Worm (Caenorhabditis elegans): ENCODE measurements around the gene F10D7.4.

F10D7.4 gene

ce11 chrX:17378996-17379395 is 2.9 kb downstream of the F10D7.4 start:
- TF ChIP-seq elt-3 (tag; optimal IDR thresholded peaks at IDR 0.05) (no peak), hlh-1 (tag; optimal IDR thresholded peaks at IDR 0.05) (no peak), lsy-2 (tag; optimal IDR thresholded peaks at IDR 0.05) (no peak), blmp-1 (tag; optimal IDR thresholded peaks at IDR 0.05) (no peak), ham-2 (GFP tag; optimal IDR thresholded peaks at IDR 0.05) (no peak), nhr-237 (tag; optimal IDR thresholded peaks at IDR 0.05) (no peak), flh-1 (GFP tag; optimal IDR thresholded peaks at IDR 0.05) (no peak), ceh-83 (GFP tag; optimal IDR thresholded peaks at IDR 0.05) (no peak), lin-13 (tag; optimal IDR thresholded peaks at IDR 0.05) (no peak), ztf-11 (tag; optimal IDR thresholded peaks at IDR 0.05) (no peak), nhr-76 (tag; optimal IDR thresholded peaks at IDR 0.05) (no peak), mep-1 (tag; optimal IDR thresholded peaks at IDR 0.05) (no peak), nhr-12 (tag; optimal IDR thresholded peaks at IDR 0.05) (no peak), sptf-1 (tag; optimal IDR thresholded peaks at IDR 0.05) (no peak), elt-1 (tag; optimal IDR thresholded peaks at IDR 0.05; ENCODE audit: borderline replicate concordance, insufficient read depth) (no peak), mab-5 (tag; optimal IDR thresholded peaks at IDR 0.05) (no peak), nhr-28 (tag; optimal IDR thresholded peaks at IDR 0.05) (no peak), cnd-1 (tag; optimal IDR thresholded peaks at IDR 0.05) (no peak)

ce11 chrX:17375877-17376276 is 6.0 kb downstream of the F10D7.4 start:
- TF ChIP-seq zip-8 (tag; optimal IDR thresholded peaks at IDR 0.05) (no peak), mep-1 (tag; optimal IDR thresholded peaks at IDR 0.05) (no peak), sptf-1 (tag; optimal IDR thresholded peaks at IDR 0.05) (no peak), lsy-2 (tag; optimal IDR thresholded peaks at IDR 0.05) (no peak), lin-32 (GFP tag; optimal IDR thresholded peaks at IDR 0.05) (no peak), lin-13 (tag; optimal IDR thresholded peaks at IDR 0.05) (no peak), nhr-76 (tag; optimal IDR thresholded peaks at IDR 0.05) (no peak), nhr-2 (tag; optimal IDR thresholded peaks at IDR 0.05) (no peak), ces-1 (GFP tag; optimal IDR thresholded peaks at IDR 0.05) (no peak), nhr-28 (tag; optimal IDR thresholded peaks at IDR 0.05) (no peak), drap-1 (GFP tag; optimal IDR thresholded peaks at IDR 0.05) (no peak), unc-120 (tag; optimal IDR thresholded peaks at IDR 0.05; ENCODE audit: poor library complexity, severe bottlenecking) (no peak), ceh-43 (GFP tag; optimal IDR thresholded peaks at IDR 0.05) (no peak)

- TF ChIP-seq nhr-76 (tag; optimal IDR thresholded peaks at IDR 0.05) (no peak), nhr-2 (tag; optimal IDR thresholded peaks at IDR 0.05) (no peak), unc-120 (tag; optimal IDR thresholded peaks at IDR 0.05; ENCODE audit: poor library complexity, severe bottlenecking) (no peak), unc-39 (tag; optimal IDR thresholded peaks at IDR 0.05) (no peak), elt-1 (tag; optimal IDR thresholded peaks at IDR 0.05; ENCODE audit: borderline replicate concordance, insufficient read depth) (no peak), pha-4 (tag; optimal IDR thresholded peaks at IDR 0.05) (no peak)
Observed at ce11 chrX:17374534-17374933, 7.3 kb downstream of the F10D7.4 start, which contains the start of gene F10D7.3. TSS of gene F10D7.3 (minus strand) at chrX:17374634.

- TF ChIP-seq unc-62 (GFP tag; optimal IDR thresholded peaks at IDR 0.05): peak; percentile 64
- TF ChIP-seq lin-13 (tag; optimal IDR thresholded peaks at IDR 0.05): no peak
- no peak for TF ChIP-seq hlh-1 (tag; optimal IDR thresholded peaks at IDR 0.05)
Observed at ce11 chrX:17373955-17374354, 7.9 kb downstream of the F10D7.4 start.

- TF ChIP-seq lin-32 (GFP tag; optimal IDR thresholded peaks at IDR 0.05) (no peak), ham-2 (GFP tag; optimal IDR thresholded peaks at IDR 0.05) (peak; percentile 45)
Observed at ce11 chrX:17369514-17369913, 12.4 kb downstream of the F10D7.4 start.

- TF ChIP-seq ztf-11 (tag; optimal IDR thresholded peaks at IDR 0.05) (no peak), nhr-2 (tag; optimal IDR thresholded peaks at IDR 0.05) (no peak), bed-3 (GFP tag; optimal IDR thresholded peaks at IDR 0.05) (no peak), zip-8 (tag; optimal IDR thresholded peaks at IDR 0.05) (no peak), sptf-1 (tag; optimal IDR thresholded peaks at IDR 0.05) (no peak), nhr-237 (tag; optimal IDR thresholded peaks at IDR 0.05) (no peak)
Observed at ce11 chrX:17368542-17368941, 13.3 kb downstream of the F10D7.4 start, which contains the start of gene mfsd-10. TSS of gene mfsd-10 (minus strand) at chrX:17368642.
